Fruit fly (Drosophila melanogaster): ENCODE measurements around the gene Klp3A.

Klp3A gene

dm6 chrX:2638646-2639045 lies 34.8 kb upstream of the Klp3A start (continued):
- TF ChIP-seq slbo (GFP tag; IDR thresholded peaks at IDR 0.05) (peak; percentile 58; the same call in 1 of the 2 replicates), abd-A (tag; optimal IDR thresholded peaks at IDR 0.05) (no peak), Rfx (GFP tag; IDR thresholded peaks at IDR 0.05) (peak; percentile 48; the same call in 1 of the 2 replicates), row (GFP tag; IDR thresholded peaks at IDR 0.05) (peak; percentile 52), peb (GFP tag; IDR thresholded peaks at IDR 0.05) (no peak), hth (optimal IDR thresholded peaks at IDR 0.05) (no peak), Hr51 (GFP tag; optimal IDR thresholded peaks at IDR 0.05) (peak in 1 of 2 experiments; percentile 10), CG14014 (GFP tag; IDR thresholded peaks at IDR 0.05) (0 out of 2 replicates have a peak, but pooled peaks have one; percentile 14), Fer3 (tag; optimal IDR thresholded peaks at IDR 0.05) (peak; percentile 2), Max (GFP tag; optimal IDR thresholded peaks at IDR 0.05) (no peak), vvl (GFP tag; IDR thresholded peaks at IDR 0.05) (0 out of 2 replicates have a peak, but pooled peaks have one; percentile 16), al (GFP tag; IDR thresholded peaks at IDR 0.05) (peak; percentile 22; the same call in 1 of the 2 replicates), CG4328 (GFP tag; optimal IDR thresholded peaks at IDR 0.05) (no peak), CG32532 (GFP tag; IDR thresholded peaks at IDR 0.05) (peak; percentile 39; the same call in 1 of the 2 replicates), Sox102F (GFP tag; optimal IDR thresholded peaks at IDR 0.05) (peak; percentile 25), CG17912 (GFP tag; optimal IDR thresholded peaks at IDR 0.05) (no peak), maf-S (GFP tag; optimal IDR thresholded peaks at IDR 0.05) (no peak), fd3F (GFP tag; optimal IDR thresholded peaks at IDR 0.05) (no peak), gem (tag; optimal IDR thresholded peaks at IDR 0.05) (peak; percentile 43), pan (optimal IDR thresholded peaks at IDR 0.05) (no peak), pan (GFP tag; optimal IDR thresholded peaks at IDR 0.05 in 1 of 2, IDR thresholded peaks at IDR 0.05 in 1 of 2) (peak in 1 of 2 experiments; percentile 28), CG4854 (GFP tag; optimal IDR thresholded peaks at IDR 0.05) (no peak), Awh (GFP tag; IDR thresholded peaks at IDR 0.05) (no peak), tin (GFP tag; optimal IDR thresholded peaks at IDR 0.05) (no peak), nau (GFP tag; optimal IDR thresholded peaks at IDR 0.05) (no peak), CG4404 (GFP tag; IDR thresholded peaks at IDR 0.05) (no peak), CG4424 (GFP tag; optimal IDR thresholded peaks at IDR 0.05) (peak; percentile 9), CG13775 (GFP tag; optimal IDR thresholded peaks at IDR 0.05) (peak; percentile 4), chinmo (GFP tag; IDR thresholded peaks at IDR 0.05; ENCODE audit: partially characterized antibody) (no peak), CG2120 (GFP tag; optimal IDR thresholded peaks at IDR 0.05) (peak; percentile 61), CG18011 (GFP tag; optimal IDR thresholded peaks at IDR 0.05) (no peak), lilli (GFP tag; optimal IDR thresholded peaks at IDR 0.05) (peak; percentile 6), gcm2 (GFP tag; optimal IDR thresholded peaks at IDR 0.05) (no peak), chm (GFP tag; IDR thresholded peaks at IDR 0.05) (no peak), CG2889 (GFP tag; IDR thresholded peaks at IDR 0.05) (0 out of 3 replicates have a peak, but pooled peaks have one; percentile 11), Ada2b (GFP tag; IDR thresholded peaks at IDR 0.05) (no peak), prd (optimal IDR thresholded peaks at IDR 0.05) (no peak), prd (GFP tag; IDR thresholded peaks at IDR 0.05) (peak; percentile 31; the same call in 1 of the 3 replicates), CG11398 (GFP tag; optimal IDR thresholded peaks at IDR 0.05) (no peak), sens (GFP tag) (peak; percentile 15), emc (GFP tag; optimal IDR thresholded peaks at IDR 0.05) (no peak), CG10462 (GFP tag; optimal IDR thresholded peaks at IDR 0.05) (no peak), cwo (GFP tag; optimal IDR thresholded peaks at IDR 0.05) (no peak), E2f2 (GFP tag; IDR thresholded peaks at IDR 0.05) (no peak), Dad (GFP tag; optimal IDR thresholded peaks at IDR 0.05) (no peak), CG11456 (GFP tag; IDR thresholded peaks at IDR 0.05) (0 out of 3 replicates have a peak, but pooled peaks have one; percentile 33), CG11695 (GFP tag; IDR thresholded peaks at IDR 0.05) (0 out of 3 replicates have a peak, but pooled peaks have one; percentile 17), CG11504 (tag; optimal IDR thresholded peaks at IDR 0.05) (peak; percentile 13), Ets97D (GFP tag; optimal IDR thresholded peaks at IDR 0.05) (no peak), CG12299 (tag; optimal IDR thresholded peaks at IDR 0.05) (no peak), CG7839 (tag; optimal IDR thresholded peaks at IDR 0.05) (peak; percentile 10), sna (GFP tag; IDR thresholded peaks at IDR 0.05; ENCODE audit: partially characterized antibody) (no peak)

All from whole organism, embryonic.